Worm (Caenorhabditis elegans) whole organism, L4 larva: Measurements from ENCODE around the gene col-144.

ENCODE experiments used
- F37D6.2 ChIP-seq: sonication (generic microtip); optimal IDR thresholded peaks from 2 replicates; lab custom pipeline; 2016; ENCODE audit warnings: mild to moderate bottlenecking, missing genetic modification characterization, missing compliant biosample characterization
- ZK546.5 ChIP-seq, 2 experiments: sonication (generic microtip); optimal IDR thresholded peaks; 2 replicates each; lab custom pipeline; 2017; ENCODE audit warnings: missing biosample characterization in 2 of 2, missing genetic modification characterization in 2 of 2
- hmg-1.1 ChIP-seq: fragments of 200-800 bp; sonication (Bioruptor generic); IDR thresholded peaks from 2 replicates; pipeline ENCODE4 v1.3.6; 2022; ENCODE audit warnings: missing genetic modification reagents, missing genetic modification characterization, missing compliant biosample characterization
- lin-15B ChIP-seq: fragments of 150-350 bp; sonication (generic microtip); optimal IDR thresholded peaks from 3 replicates; lab custom pipeline; 2014; ENCODE audit warnings: missing biosample characterization, missing genetic modification characterization
- nhr-76 ChIP-seq: fragments of 150-350 bp; optimal IDR thresholded peaks from 2 replicates; lab custom pipeline; 2014; ENCODE audit warnings: missing biosample characterization, missing genetic modification characterization
- skn-1 ChIP-seq: fragments of 150-350 bp; optimal IDR thresholded peaks from 2 replicates; lab custom pipeline; 2014; ENCODE audit warnings: missing biosample characterization, missing genetic modification characterization
- ztf-11 ChIP-seq: fragments of 150-350 bp; optimal IDR thresholded peaks from 2 replicates; lab custom pipeline; 2014; ENCODE audit warnings: missing biosample characterization, missing genetic modification characterization

- TF ChIP-seq lin-15B (tag; lab: Kevin White, UChicago) (no peak), hmg-1.1 (GFP tag; lab: Robert Waterston, UW) (peak; percentile 69), ztf-11 (tag; lab: Kevin White, UChicago) (no peak), nhr-76 (tag; lab: Kevin White, UChicago) (no peak), F37D6.2 (tag; lab: Kevin White, UChicago) (peak; percentile 11), skn-1 (tag; lab: Kevin White, UChicago) (no peak), ZK546.5 (tag; optimal IDR thresholded peaks at IDR 0.05; lab: Kevin White, UChicago) (no peak)
These were observed 31.9 kb downstream of the col-144 start for ce11 chrV:9128562-9128961.
